Worm (Caenorhabditis elegans): ENCODE measurements around the gene nspe-5.

DNA sequence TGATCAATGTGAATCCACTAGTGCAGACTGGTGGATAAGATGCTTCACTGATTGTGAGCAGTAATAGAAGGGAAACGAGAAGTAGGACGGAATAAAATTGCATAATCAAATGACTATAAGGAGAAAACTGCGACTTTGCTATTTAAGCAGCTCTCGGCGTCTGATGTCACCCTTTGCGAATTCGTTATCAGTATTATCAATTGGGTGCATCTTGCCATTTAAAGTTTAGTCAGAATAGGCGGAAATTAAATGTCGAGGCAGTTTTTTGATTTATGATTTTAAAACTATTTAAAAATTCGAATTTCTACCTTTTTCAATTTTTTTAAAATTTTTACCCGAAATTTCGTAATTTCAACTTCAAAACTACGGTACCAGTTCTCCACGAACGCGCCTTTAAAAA lies 47.7 kb upstream of the nspe-5 start, which contains the start of gene clec-4:
- TF ChIP-seq hmg-1.2 (GFP tag; IDR thresholded peaks at IDR 0.05) (no peak), snpc-4 (GFP tag; optimal IDR thresholded peaks at IDR 0.05) (no peak), snpc-4 (tag; optimal IDR thresholded peaks at IDR 0.05) (no peak), egl-18 (GFP tag; IDR thresholded peaks at IDR 0.05) (no peak), C06A6.2 (GFP tag; conservative IDR thresholded peaks at IDR 0.05) (no peak)

Measured in whole organism, young adult.